Fruit fly (Drosophila melanogaster): Measurements from ENCODE around the gene MCU.

Gene MCU

DNA sequence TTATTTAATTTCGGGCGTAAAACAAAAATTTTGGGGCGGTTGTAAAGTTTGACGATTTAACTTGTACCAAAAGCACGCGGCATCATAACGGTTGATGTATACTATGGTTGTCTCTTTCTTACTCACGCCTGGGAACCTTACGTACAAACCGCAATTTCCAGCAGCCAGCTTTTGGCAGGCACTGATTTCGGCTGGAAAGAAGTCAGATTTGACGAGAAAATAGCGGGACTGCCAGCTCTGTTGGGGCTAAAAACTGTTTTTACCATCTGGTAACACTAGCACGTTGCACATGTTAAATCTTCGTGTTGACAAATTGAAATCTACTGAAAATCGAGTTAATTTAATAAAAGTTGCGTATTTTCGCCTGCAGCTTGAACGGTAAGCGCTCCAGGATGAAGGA is 55.4 kb downstream of the MCU start, which contains the start of gene zpg:
TSS of gene zpg (minus strand) at position 108 of the 400 bp plus-strand sequence.
- TF ChIP-seq CG4496 (GFP tag; IDR thresholded peaks at IDR 0.05), result peak; percentile 46; the same call in 1 of the 3 replicates
- TF ChIP-seq CG8159 (tag; optimal IDR thresholded peaks at IDR 0.05), result no peak

DNA sequence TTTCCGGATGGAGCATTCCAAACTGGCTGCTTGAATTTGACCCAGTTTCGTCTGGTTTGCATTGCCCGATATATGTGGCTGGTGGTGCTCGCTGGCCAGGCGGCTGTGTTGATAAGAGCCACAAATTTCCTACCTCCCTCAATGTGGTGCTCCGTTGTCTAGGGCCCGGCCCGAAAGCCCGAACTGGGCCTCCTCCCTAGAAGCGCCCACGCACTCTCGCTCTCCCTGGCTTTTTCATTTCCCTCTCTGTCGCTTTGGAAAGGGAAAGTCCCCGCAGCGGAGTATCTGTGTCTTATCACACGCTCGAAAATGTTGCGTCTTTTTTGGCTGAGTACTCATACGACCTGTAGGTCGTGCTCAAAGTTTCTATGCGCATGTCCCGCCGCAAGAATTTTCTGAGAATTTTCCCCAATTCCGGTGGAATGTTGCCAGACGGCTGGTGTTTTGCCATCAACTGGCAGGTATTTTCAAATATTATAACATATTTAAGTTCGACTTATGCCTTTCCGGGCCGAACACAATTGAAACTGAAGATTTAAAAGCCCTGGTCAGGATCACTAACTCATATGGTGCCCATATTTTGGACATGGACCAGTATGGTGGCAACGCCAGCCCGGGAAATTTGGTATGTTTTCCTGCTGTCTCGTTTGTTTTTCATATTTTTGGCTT is 58.5 kb downstream of the MCU start, which contains the start of gene axed:
TSS of gene axed (plus strand) at position 442 of the 669 bp plus-strand sequence.
- no peak for TF ChIP-seq CG17806 (tag; optimal IDR thresholded peaks at IDR 0.05)
- peak; percentile 38; the same call in 1 of the 2 replicates for TF ChIP-seq CG32121 (GFP tag; IDR thresholded peaks at IDR 0.05)
- no peak for TF ChIP-seq Pif1A (GFP tag; optimal IDR thresholded peaks at IDR 0.05)
- TF ChIP-seq CG4496 (GFP tag; IDR thresholded peaks at IDR 0.05), result 0 out of 3 replicates have a peak, but pooled peaks have one; percentile 12
- peak; percentile 37; the same call in 1 of the 2 replicates for TF ChIP-seq CG12605 (GFP tag; IDR thresholded peaks at IDR 0.05)
- TF ChIP-seq EcR (GFP tag; optimal IDR thresholded peaks at IDR 0.05), result no peak

DNA sequence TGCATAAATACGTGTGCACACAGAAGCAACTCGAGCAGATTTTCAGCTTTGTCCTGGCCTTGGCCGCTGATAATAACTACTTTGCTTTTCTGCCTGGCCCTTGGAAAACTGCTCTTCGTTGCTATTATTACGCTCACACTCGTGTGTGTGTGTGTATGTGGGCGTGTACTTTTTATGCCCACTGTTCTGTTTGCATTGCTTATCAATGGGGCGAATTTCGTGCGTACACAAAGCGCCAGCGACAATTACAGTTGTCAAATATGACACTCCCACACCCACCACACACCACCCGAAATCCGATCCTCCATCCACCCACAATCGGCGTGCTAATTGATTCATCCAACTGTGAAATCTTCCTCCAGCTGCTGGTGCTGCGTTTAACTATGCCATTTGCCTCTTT is 62.1 kb downstream of the MCU start:
- TF ChIP-seq CG4496 (GFP tag; IDR thresholded peaks at IDR 0.05), result 0 out of 3 replicates have a peak, but pooled peaks have one; percentile 12
- no peak for TF ChIP-seq Pif1A (GFP tag; optimal IDR thresholded peaks at IDR 0.05)
- TF ChIP-seq CG10348 (GFP tag; IDR thresholded peaks at IDR 0.05), result no peak
- 0 out of 3 replicates have a peak, but pooled peaks have one; percentile 6 for TF ChIP-seq fd96Ca (GFP tag; IDR thresholded peaks at IDR 0.05)
- no peak for TF ChIP-seq CG8159 (tag; optimal IDR thresholded peaks at IDR 0.05)
- TF ChIP-seq CG14655 (GFP tag; optimal IDR thresholded peaks at IDR 0.05), result no peak
- no peak for TF ChIP-seq EcR (GFP tag; optimal IDR thresholded peaks at IDR 0.05)
- TF ChIP-seq CG12605 (GFP tag; IDR thresholded peaks at IDR 0.05), result no peak
- no peak for TF ChIP-seq D1 (tag; optimal IDR thresholded peaks at IDR 0.05)
- no peak for TF ChIP-seq CG34367 (tag; optimal IDR thresholded peaks at IDR 0.05)
- TF ChIP-seq Snoo (tag; optimal IDR thresholded peaks at IDR 0.05), result no peak
- no peak for TF ChIP-seq Ets98B (GFP tag; IDR thresholded peaks at IDR 0.05)
- TF ChIP-seq rn (GFP tag; IDR thresholded peaks at IDR 0.05), result no peak
- no peak for TF ChIP-seq CG15710 (tag; optimal IDR thresholded peaks at IDR 0.05)

DNA sequence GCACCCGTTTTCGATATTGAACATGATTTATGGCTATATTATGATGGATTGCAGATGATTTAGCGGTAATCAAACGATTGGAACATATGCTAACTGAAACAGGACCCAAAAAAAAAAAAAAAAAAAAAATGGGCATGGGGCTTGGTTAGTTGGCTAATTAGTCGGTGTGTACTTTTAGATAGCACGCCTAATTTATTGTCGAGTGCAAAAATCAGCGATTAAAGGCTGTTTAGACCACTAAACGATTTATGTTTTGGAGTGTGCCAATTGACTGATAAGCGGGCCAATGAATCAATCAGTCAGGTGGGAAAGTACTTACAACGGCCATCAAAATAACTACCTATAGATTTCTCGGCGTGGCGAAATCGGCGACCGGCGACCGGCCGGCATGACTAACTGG is 64.6 kb downstream of the MCU start:
- TF ChIP-seq CG13204 (GFP tag; optimal IDR thresholded peaks at IDR 0.05), result no peak
- TF ChIP-seq CG32121 (GFP tag; IDR thresholded peaks at IDR 0.05), result no peak
- TF ChIP-seq Snoo (tag; optimal IDR thresholded peaks at IDR 0.05), result no peak
- no peak for TF ChIP-seq D1 (tag; optimal IDR thresholded peaks at IDR 0.05)
- TF ChIP-seq Pif1A (GFP tag; optimal IDR thresholded peaks at IDR 0.05), result no peak
- TF ChIP-seq Pif1B (GFP tag; optimal IDR thresholded peaks at IDR 0.05), result no peak
- TF ChIP-seq CG34367 (tag; optimal IDR thresholded peaks at IDR 0.05), result no peak
- no peak for TF ChIP-seq CG12605 (GFP tag; IDR thresholded peaks at IDR 0.05)
- TF ChIP-seq rn (GFP tag; IDR thresholded peaks at IDR 0.05), result no peak
- TF ChIP-seq CG17806 (tag; optimal IDR thresholded peaks at IDR 0.05), result no peak
- TF ChIP-seq CG14655 (GFP tag; optimal IDR thresholded peaks at IDR 0.05), result no peak
- no peak for TF ChIP-seq CG4496 (GFP tag; IDR thresholded peaks at IDR 0.05)
- no peak for TF ChIP-seq CG15710 (tag; optimal IDR thresholded peaks at IDR 0.05)
- TF ChIP-seq fd96Ca (GFP tag; IDR thresholded peaks at IDR 0.05), result no peak
- TF ChIP-seq CG9948 (tag; optimal IDR thresholded peaks at IDR 0.05), result no peak
- TF ChIP-seq CG8159 (tag; optimal IDR thresholded peaks at IDR 0.05), result no peak
- TF ChIP-seq gl (tag; optimal IDR thresholded peaks at IDR 0.05), result no peak

DNA sequence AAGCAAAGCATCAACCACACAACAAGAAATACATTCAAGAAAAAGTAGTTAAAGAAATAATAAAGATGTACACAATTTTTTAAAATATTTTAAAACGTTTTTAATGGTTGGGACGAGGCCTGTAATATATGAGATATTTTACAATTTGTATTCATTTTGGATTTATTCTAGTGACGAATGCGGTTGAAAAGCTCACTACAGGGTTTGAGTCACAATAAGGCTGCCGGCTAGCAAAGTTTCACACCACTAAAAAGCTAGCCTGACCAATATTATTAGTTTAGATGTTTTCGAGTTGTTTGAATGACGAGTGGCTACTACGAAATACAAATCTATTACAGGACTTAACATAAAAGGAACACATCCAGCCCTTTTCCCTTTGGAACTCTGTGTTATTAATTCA is 68.5 kb downstream of the MCU start:
- TF ChIP-seq CG34367 (tag; optimal IDR thresholded peaks at IDR 0.05) (no peak), CG13204 (GFP tag; optimal IDR thresholded peaks at IDR 0.05) (no peak), CG8159 (tag; optimal IDR thresholded peaks at IDR 0.05) (no peak), CG9948 (tag; optimal IDR thresholded peaks at IDR 0.05) (no peak), Ets98B (GFP tag; IDR thresholded peaks at IDR 0.05) (no peak), rn (GFP tag; IDR thresholded peaks at IDR 0.05) (no peak), D1 (tag; optimal IDR thresholded peaks at IDR 0.05) (no peak), CG4496 (GFP tag; IDR thresholded peaks at IDR 0.05) (no peak), CG14655 (GFP tag; optimal IDR thresholded peaks at IDR 0.05) (no peak), Snoo (tag; optimal IDR thresholded peaks at IDR 0.05) (no peak), Pif1A (GFP tag; optimal IDR thresholded peaks at IDR 0.05) (no peak), CG8301 (tag; optimal IDR thresholded peaks at IDR 0.05) (no peak)

DNA sequence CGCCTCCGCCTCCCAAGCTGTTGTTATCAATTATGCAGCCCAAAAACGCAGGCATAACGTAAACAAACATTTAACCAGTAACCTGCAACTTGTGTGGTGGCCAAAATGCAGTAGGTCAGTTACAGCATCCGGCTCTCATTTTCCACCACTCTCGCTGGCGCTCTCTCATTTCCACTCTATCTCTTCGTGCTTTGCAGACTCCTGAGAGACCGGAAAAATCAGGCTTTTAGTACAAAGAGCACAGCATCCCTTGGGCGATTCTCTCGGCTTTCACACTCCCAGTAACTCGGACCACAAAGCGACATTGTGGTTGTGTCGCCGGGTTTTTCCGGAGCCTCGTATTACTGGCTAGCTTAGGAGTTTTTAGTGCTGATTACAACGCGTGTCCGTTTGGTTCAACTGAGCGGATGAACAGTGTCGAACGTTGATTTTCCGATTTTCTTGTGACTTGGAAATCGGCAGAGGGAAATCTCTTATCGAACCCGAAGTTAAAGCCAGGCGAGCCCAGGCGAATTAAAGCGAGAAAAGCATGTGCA is 73.2 kb downstream of the MCU start, which contains the start of gene GluRIA:
TSS of gene GluRIA (plus strand) at position 364 of the 536 bp plus-strand sequence.
- TF ChIP-seq Ets98B (GFP tag; IDR thresholded peaks at IDR 0.05), result peak; percentile 39; the same call in 1 of the 2 replicates
- TF ChIP-seq CG10348 (GFP tag; IDR thresholded peaks at IDR 0.05), result no peak
- no peak for TF ChIP-seq CG34367 (tag; optimal IDR thresholded peaks at IDR 0.05)
- no peak for TF ChIP-seq rn (GFP tag; IDR thresholded peaks at IDR 0.05)

Measured in whole organism, pupa.